Worm (Caenorhabditis elegans): ENCODE data around the gene nekl-3.
A peak's percentile ranks its signal among the peaks of the same experiment; 100 is the strongest.

nekl-3 gene

ce11 chrX:12362951-12363486 is 28.3 kb downstream of the nekl-3 start:
- TF ChIP-seq hlh-1 (tag; optimal IDR thresholded peaks at IDR 0.05) (peak; percentile 8), unc-120 (tag; optimal IDR thresholded peaks at IDR 0.05; ENCODE audit: poor library complexity, severe bottlenecking) (peak; percentile 7), lin-13 (tag; optimal IDR thresholded peaks at IDR 0.05) (no peak), unc-62 (GFP tag; optimal IDR thresholded peaks at IDR 0.05) (peak; percentile 61), mab-5 (tag; optimal IDR thresholded peaks at IDR 0.05) (peak; percentile 70), ces-1 (GFP tag; optimal IDR thresholded peaks at IDR 0.05) (peak; percentile 62), nhr-28 (tag; optimal IDR thresholded peaks at IDR 0.05) (peak; percentile 21), ceh-39 (tag; optimal IDR thresholded peaks at IDR 0.05) (peak; percentile 36), mep-1 (tag; optimal IDR thresholded peaks at IDR 0.05) (peak; percentile 49), nhr-2 (tag; optimal IDR thresholded peaks at IDR 0.05) (peak; percentile 30), nhr-237 (tag; optimal IDR thresholded peaks at IDR 0.05) (peak; percentile 99), sem-2 (GFP tag; optimal IDR thresholded peaks at IDR 0.05) (no peak), elt-1 (tag; optimal IDR thresholded peaks at IDR 0.05; ENCODE audit: borderline replicate concordance, insufficient read depth) (no peak), drap-1 (GFP tag; optimal IDR thresholded peaks at IDR 0.05) (peak; percentile 63), tbx-8 (GFP tag; optimal IDR thresholded peaks at IDR 0.05) (no peak), lsy-2 (tag; optimal IDR thresholded peaks at IDR 0.05) (peak; percentile 81), elt-3 (tag; optimal IDR thresholded peaks at IDR 0.05) (peak; percentile 67), sptf-1 (tag; optimal IDR thresholded peaks at IDR 0.05) (no peak), bed-3 (GFP tag; optimal IDR thresholded peaks at IDR 0.05) (no peak), pha-4 (tag; optimal IDR thresholded peaks at IDR 0.05) (peak; percentile 56)

ce11 chrX:12360444-12360843 is 30.8 kb downstream of the nekl-3 start, which contains the start of the genes nspc-15 and F19H6.6:
Gene nspc-15, plus strand, starts transcription at chrX:12360744.
Gene F19H6.6, plus strand, starts transcription at chrX:12360827.
- TF ChIP-seq sptf-1 (tag; optimal IDR thresholded peaks at IDR 0.05): no peak
- no peak for TF ChIP-seq nhr-237 (tag; optimal IDR thresholded peaks at IDR 0.05)
- TF ChIP-seq nhr-28 (tag; optimal IDR thresholded peaks at IDR 0.05): no peak
- TF ChIP-seq drap-1 (GFP tag; optimal IDR thresholded peaks at IDR 0.05): no peak
- no peak for TF ChIP-seq ham-2 (GFP tag; optimal IDR thresholded peaks at IDR 0.05)
- TF ChIP-seq nhr-2 (tag; optimal IDR thresholded peaks at IDR 0.05): no peak
- no peak for TF ChIP-seq ces-1 (GFP tag; optimal IDR thresholded peaks at IDR 0.05)
- no peak for TF ChIP-seq cnd-1 (tag; optimal IDR thresholded peaks at IDR 0.05)
- no peak for TF ChIP-seq tbx-8 (GFP tag; optimal IDR thresholded peaks at IDR 0.05)
- TF ChIP-seq lin-13 (tag; optimal IDR thresholded peaks at IDR 0.05): no peak
- no peak for TF ChIP-seq blmp-1 (tag; optimal IDR thresholded peaks at IDR 0.05)
- no peak for TF ChIP-seq sem-2 (GFP tag; optimal IDR thresholded peaks at IDR 0.05)
- TF ChIP-seq unc-39 (tag; optimal IDR thresholded peaks at IDR 0.05): no peak
- TF ChIP-seq lin-32 (GFP tag; optimal IDR thresholded peaks at IDR 0.05): no peak
- no peak for TF ChIP-seq hlh-1 (tag; optimal IDR thresholded peaks at IDR 0.05)
- no peak for TF ChIP-seq snpc-4 (tag; optimal IDR thresholded peaks at IDR 0.05)

DNA sequence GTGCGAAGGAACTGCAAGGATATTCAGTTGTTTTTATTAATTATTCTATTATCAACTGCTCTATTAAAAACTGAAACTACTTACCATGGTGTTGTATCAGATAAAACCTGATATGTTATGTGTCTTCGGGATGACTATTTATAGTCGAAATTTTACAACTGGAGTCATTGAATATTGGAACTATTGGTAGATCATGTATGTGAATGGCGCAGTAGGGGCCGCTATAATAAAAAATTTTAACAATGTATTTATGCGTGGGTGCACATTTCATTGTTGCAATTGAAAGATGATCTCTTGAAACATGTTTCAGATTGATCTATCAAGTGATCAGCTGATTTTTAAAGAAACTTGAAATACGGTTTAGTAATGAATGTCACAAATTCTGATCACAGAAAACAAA is 32.3 kb downstream of the nekl-3 start, which contains the start of gene nspc-14:
TSS of gene nspc-14 (minus strand) at position 101 of the 400 bp plus-strand sequence.
- TF ChIP-seq lin-32 (GFP tag; optimal IDR thresholded peaks at IDR 0.05) (no peak), unc-120 (tag; optimal IDR thresholded peaks at IDR 0.05; ENCODE audit: poor library complexity, severe bottlenecking) (no peak), mls-2 (tag; optimal IDR thresholded peaks at IDR 0.05) (no peak), ces-1 (GFP tag; optimal IDR thresholded peaks at IDR 0.05) (no peak), snpc-4 (tag; optimal IDR thresholded peaks at IDR 0.05) (no peak)

DNA sequence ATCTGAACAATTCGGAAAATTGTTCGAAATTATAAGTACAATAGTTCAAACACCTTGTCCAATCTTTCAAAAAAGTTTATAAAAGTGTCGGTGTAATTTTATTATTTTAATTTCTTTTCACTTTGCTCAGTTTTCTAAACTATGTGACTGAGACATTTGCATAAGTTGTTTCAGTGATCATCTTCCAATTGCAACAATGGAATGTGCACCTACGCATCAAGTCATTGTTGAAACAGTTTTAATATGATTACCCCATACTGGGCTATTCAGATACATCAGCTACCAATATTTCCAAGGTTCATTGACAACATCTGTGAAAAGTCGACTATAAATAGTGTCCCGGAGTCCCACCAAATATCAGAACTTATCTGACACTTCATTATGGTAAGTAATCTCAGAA is 34.2 kb downstream of the nekl-3 start, which contains the start of gene nspc-13:
TSS of gene nspc-13 (plus strand) at position 301 of the 400 bp plus-strand sequence.
- TF ChIP-seq bed-3 (GFP tag; optimal IDR thresholded peaks at IDR 0.05) (no peak), tbx-8 (GFP tag; optimal IDR thresholded peaks at IDR 0.05) (no peak), lin-13 (tag; optimal IDR thresholded peaks at IDR 0.05) (no peak), mls-2 (tag; optimal IDR thresholded peaks at IDR 0.05) (no peak), unc-62 (GFP tag; optimal IDR thresholded peaks at IDR 0.05) (no peak), flh-1 (GFP tag; optimal IDR thresholded peaks at IDR 0.05) (no peak), pha-4 (tag; optimal IDR thresholded peaks at IDR 0.05) (no peak), hlh-1 (tag; optimal IDR thresholded peaks at IDR 0.05) (no peak), ceh-83 (GFP tag; optimal IDR thresholded peaks at IDR 0.05) (no peak), sptf-1 (tag; optimal IDR thresholded peaks at IDR 0.05) (no peak), zip-8 (tag; optimal IDR thresholded peaks at IDR 0.05) (no peak), ceh-39 (tag; optimal IDR thresholded peaks at IDR 0.05) (no peak), snpc-4 (tag; optimal IDR thresholded peaks at IDR 0.05) (no peak), nhr-28 (tag; optimal IDR thresholded peaks at IDR 0.05) (no peak), nhr-76 (tag; optimal IDR thresholded peaks at IDR 0.05) (no peak), blmp-1 (tag; optimal IDR thresholded peaks at IDR 0.05) (no peak)

Data from whole organism, mixed stage, embryonic.